Worm (Caenorhabditis elegans) whole organism, L1 larva: ENCODE measurements around the gene fog-2.

Experiments
- lin-35 ChIP-seq, 2 experiments: fragments of 150-350 bp; optimal IDR thresholded peaks; 2 replicates each; lab custom pipeline; 2014; ENCODE audit warnings: missing biosample characterization in 2 of 2, missing genetic modification characterization in 2 of 2, missing genetic modification reagents in 2 of 2
- mdl-1 ChIP-seq, 2 experiments: fragments of 150-350 bp; optimal IDR thresholded peaks; 2 replicates each; lab custom pipeline; 2014 to 2017; ENCODE audit warnings: missing biosample characterization in 2 of 2, missing genetic modification characterization in 2 of 2, inconsistent platforms in 1 of 2
- nhr-11 ChIP-seq: fragments of 150-350 bp; optimal IDR thresholded peaks from 2 replicates; lab custom pipeline; 2014; ENCODE audit warnings: missing biosample characterization, missing genetic modification characterization
- nhr-12 ChIP-seq: sonication (generic microtip); optimal IDR thresholded peaks from 2 replicates; lab custom pipeline; 2017; ENCODE audit warnings: missing biosample characterization, missing genetic modification characterization
- nhr-28 ChIP-seq: fragments of 150-350 bp; optimal IDR thresholded peaks from 2 replicates; lab custom pipeline; 2014; ENCODE audit warnings: missing biosample characterization, missing genetic modification characterization
- pag-3 ChIP-seq: sonication (generic microtip); optimal IDR thresholded peaks from 2 replicates; lab custom pipeline; 2017; ENCODE audit warnings: missing genetic modification characterization, mild to moderate bottlenecking, missing compliant biosample characterization, antibody characterized with exemption, borderline replicate concordance; ENCODE audit not compliant: insufficient read depth
- zip-4 ChIP-seq: fragments of 200-800 bp; sonication (Bioruptor generic); optimal IDR thresholded peaks from 2 replicates; lab custom pipeline; 2018; ENCODE audit warnings: mild to moderate bottlenecking, missing genetic modification characterization, moderate library complexity, missing compliant biosample characterization
- ztf-11 ChIP-seq, 2 experiments: sonication (generic microtip); optimal IDR thresholded peaks; 2 replicates each; lab custom pipeline; 2016 to 2017; ENCODE audit warnings: missing genetic modification characterization in 2 of 2, missing biosample characterization in 1 of 2, missing compliant biosample characterization in 1 of 2
- ztf-4 ChIP-seq: fragments of 150-350 bp; optimal IDR thresholded peaks from 2 replicates; lab custom pipeline; 2014; ENCODE audit warnings: missing biosample characterization, missing genetic modification characterization

DNA sequence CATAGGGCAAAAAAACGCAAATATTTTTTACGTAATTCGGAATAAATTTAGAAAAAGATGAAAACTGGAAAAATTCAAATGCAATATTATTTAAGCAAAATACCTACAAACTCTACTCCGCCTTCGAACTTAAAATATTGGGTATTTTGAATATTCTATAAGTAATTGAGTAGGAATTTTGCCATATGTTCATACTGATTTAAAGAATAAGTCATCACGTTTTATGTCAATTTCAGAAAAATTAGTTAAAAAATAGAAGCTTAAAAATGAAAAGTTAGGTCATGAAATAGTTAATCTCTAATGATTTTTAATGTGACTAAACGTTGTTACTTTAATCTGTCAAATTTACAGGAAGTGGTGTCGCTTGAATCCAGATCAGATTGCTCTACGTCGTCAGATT lies 47.6 kb upstream of the fog-2 start, which contains the start of gene F19B2.7:
- TF ChIP-seq nhr-28 (tag; lab: Kevin White, UChicago) (no peak), lin-35 (GFP tag; optimal IDR thresholded peaks at IDR 0.05; lab: Kevin White, UChicago) (no peak), zip-4 (GFP tag; lab: Kevin White, UChicago) (no peak), nhr-11 (tag; lab: Kevin White, UChicago) (no peak), mdl-1 (tag; optimal IDR thresholded peaks at IDR 0.05; lab: Kevin White, UChicago) (no peak), ztf-11 (tag; optimal IDR thresholded peaks at IDR 0.05; lab: Kevin White, UChicago) (no peak), ztf-4 (tag; lab: Kevin White, UChicago) (no peak), pag-3 (no peak), nhr-12 (tag; lab: Kevin White, UChicago) (no peak)
